Worm (Caenorhabditis elegans) whole organism, young adult: ENCODE measurements around the gene cex-2.

Experiments
- B0019.2 ChIP-seq: fragments of 200-800 bp; sonication (Bioruptor generic); conservative IDR thresholded peaks from 2 replicates; pipeline ENCODE4 v1.3.6; 2022; ENCODE audit warnings: missing genetic modification reagents, missing genetic modification characterization, missing compliant biosample characterization
- B0336.3 ChIP-seq: fragments of 200-800 bp; sonication (Bioruptor generic); IDR thresholded peaks from 2 replicates; pipeline ENCODE4 v1.3.6; 2022; ENCODE audit warnings: missing genetic modification characterization, missing compliant biosample characterization
- C17E4.6 ChIP-seq: fragments of 200-800 bp; sonication (Bioruptor generic); IDR thresholded peaks from 2 replicates; pipeline ENCODE4 v1.3.6; 2022; ENCODE audit warnings: missing genetic modification reagents, missing genetic modification characterization, missing compliant biosample characterization
- F23B12.7 ChIP-seq: sonication (generic microtip); optimal IDR thresholded peaks from 2 replicates; lab custom pipeline; 2017; ENCODE audit warnings: missing genetic modification characterization, mild to moderate bottlenecking, missing compliant biosample characterization, antibody characterized with exemption, moderate library complexity; ENCODE audit not compliant: insufficient read depth
- F33H1.4 ChIP-seq: fragments of 200-800 bp; sonication (Bioruptor generic); IDR thresholded peaks from 2 replicates; pipeline ENCODE4 v1.3.6; 2022; ENCODE audit warnings: missing genetic modification reagents, missing genetic modification characterization, missing compliant biosample characterization
- F39B2.1 ChIP-seq: fragments of 200-800 bp; sonication (Bioruptor generic); IDR thresholded peaks from 2 replicates; pipeline ENCODE4 v1.3.6; 2022; ENCODE audit warnings: missing genetic modification reagents, missing genetic modification characterization, missing compliant biosample characterization
- F57A8.1 ChIP-seq: fragments of 200-800 bp; sonication (Bioruptor generic); optimal IDR thresholded peaks from 2 replicates; lab custom pipeline; 2018; ENCODE audit warnings: mild to moderate bottlenecking, missing genetic modification characterization, moderate library complexity, missing compliant biosample characterization
- T07F8.4 ChIP-seq: sonication (generic microtip); optimal IDR thresholded peaks from 2 replicates; lab custom pipeline; 2016; ENCODE audit warnings: mild to moderate bottlenecking, missing genetic modification characterization, moderate library complexity, missing compliant biosample characterization
- Y56A3A.18 ChIP-seq: fragments of 200-800 bp; sonication (Bioruptor generic); IDR thresholded peaks from 2 replicates; pipeline ENCODE4 v1.3.6; 2022; ENCODE audit warnings: missing genetic modification reagents, missing genetic modification characterization, missing compliant biosample characterization
- Y67H2A.10 ChIP-seq: fragments of 200-800 bp; sonication (Bioruptor generic); conservative IDR thresholded peaks from 2 replicates; pipeline ENCODE4 v1.3.6; 2022; ENCODE audit warnings: missing genetic modification reagents, missing genetic modification characterization, missing compliant biosample characterization
- Y79H2A.3 ChIP-seq: fragments of 200-800 bp; sonication (Bioruptor generic); conservative IDR thresholded peaks from 2 replicates; pipeline ENCODE4 v1.3.6; 2022; ENCODE audit warnings: missing genetic modification reagents, missing genetic modification characterization, missing compliant biosample characterization
- Y95B8A.8 ChIP-seq: fragments of 200-800 bp; sonication (Bioruptor generic); IDR thresholded peaks from 2 replicates; pipeline ENCODE4 v1.3.6; 2022; ENCODE audit warnings: missing genetic modification reagents, missing genetic modification characterization, missing compliant biosample characterization
- ZK185.1 ChIP-seq: sonication (generic microtip); optimal IDR thresholded peaks from 2 replicates; lab custom pipeline; 2016; ENCODE audit warnings: mild to moderate bottlenecking, missing genetic modification characterization, missing compliant biosample characterization; ENCODE audit not compliant: poor library complexity, severe bottlenecking
- aptf-2 ChIP-seq: fragments of 200-800 bp; sonication (Bioruptor generic); conservative IDR thresholded peaks from 2 replicates; pipeline ENCODE4 v1.3.6; 2022; ENCODE audit warnings: missing genetic modification reagents, missing genetic modification characterization, missing compliant biosample characterization
- atf-7 ChIP-seq: sonication (generic microtip); optimal IDR thresholded peaks from 2 replicates; lab custom pipeline; 2017; ENCODE audit warnings: mild to moderate bottlenecking, missing genetic modification characterization, missing compliant biosample characterization
- attf-3 ChIP-seq: fragments of 200-800 bp; sonication (Bioruptor generic); conservative IDR thresholded peaks from 2 replicates; pipeline ENCODE4 v1.3.6; 2022; ENCODE audit warnings: missing genetic modification reagents, missing genetic modification characterization, missing compliant biosample characterization
- ccch-3 ChIP-seq: fragments of 200-800 bp; sonication (Bioruptor generic); optimal IDR thresholded peaks from 2 replicates; lab custom pipeline; 2018; ENCODE audit warnings: mild to moderate bottlenecking, missing genetic modification characterization, missing compliant biosample characterization
- ceh-40 ChIP-seq: fragments of 200-800 bp; sonication (Bioruptor generic); IDR thresholded peaks from 2 replicates; pipeline ENCODE4 v1.3.6; 2022; ENCODE audit warnings: missing genetic modification characterization, missing compliant biosample characterization
- dox-1 ChIP-seq: fragments of 200-800 bp; sonication (Bioruptor generic); IDR thresholded peaks from 2 replicates; pipeline ENCODE4 v1.3.6; 2022; ENCODE audit warnings: missing genetic modification reagents, missing genetic modification characterization, missing compliant biosample characterization
- dpff-1 ChIP-seq: sonication (generic microtip); optimal IDR thresholded peaks from 2 replicates; lab custom pipeline; 2017; ENCODE audit warnings: mild to moderate bottlenecking, missing genetic modification characterization, missing compliant biosample characterization
- egl-44 ChIP-seq: fragments of 200-800 bp; sonication (Bioruptor generic); IDR thresholded peaks from 2 replicates; pipeline ENCODE4 v1.3.6; 2022; ENCODE audit warnings: missing genetic modification reagents, missing genetic modification characterization, missing compliant biosample characterization
- ekl-4 ChIP-seq: fragments of 200-800 bp; sonication (Bioruptor generic); IDR thresholded peaks from 2 replicates; pipeline ENCODE4 v1.3.6; 2022; ENCODE audit warnings: missing genetic modification reagents, missing genetic modification characterization, missing compliant biosample characterization
- fkh-3 ChIP-seq: sonication (generic microtip); optimal IDR thresholded peaks from 2 replicates; lab custom pipeline; 2016; ENCODE audit warnings: mild to moderate bottlenecking, missing genetic modification characterization, missing compliant biosample characterization
- hlh-12 ChIP-seq: sonication (generic microtip); optimal IDR thresholded peaks from 2 replicates; lab custom pipeline; 2016; ENCODE audit warnings: missing genetic modification characterization, missing compliant biosample characterization
- lag-1 ChIP-seq: fragments of 200-800 bp; sonication (Bioruptor generic); IDR thresholded peaks from 2 replicates; pipeline ENCODE4 v1.3.6; 2022; ENCODE audit warnings: missing genetic modification reagents, missing genetic modification characterization, missing compliant biosample characterization
- let-526 ChIP-seq: fragments of 200-800 bp; sonication (Bioruptor generic); IDR thresholded peaks from 2 replicates; pipeline ENCODE4 v1.3.6; 2022; ENCODE audit warnings: missing genetic modification reagents, missing genetic modification characterization, missing compliant biosample characterization
- lin-40 ChIP-seq: sonication (generic microtip); optimal IDR thresholded peaks from 2 replicates; lab custom pipeline; 2016; ENCODE audit warnings: missing genetic modification characterization, mild to moderate bottlenecking, missing compliant biosample characterization, missing genotype, missing genetic modification reagents
- madf-8 ChIP-seq: fragments of 200-800 bp; sonication (Bioruptor generic); conservative IDR thresholded peaks from 2 replicates; pipeline ENCODE4 v1.3.6; 2022; ENCODE audit warnings: missing genetic modification reagents, missing genetic modification characterization, missing compliant biosample characterization
- mes-4 ChIP-seq: sonication (generic microtip); optimal IDR thresholded peaks from 2 replicates; lab custom pipeline; 2016; ENCODE audit warnings: missing genotype, missing genetic modification characterization, missing compliant biosample characterization
- nhr-179 ChIP-seq: sonication (generic microtip); optimal IDR thresholded peaks from 2 replicates; lab custom pipeline; 2016; ENCODE audit warnings: mild to moderate bottlenecking, missing genetic modification characterization, missing compliant biosample characterization
- nhr-80 ChIP-seq: sonication (generic microtip); optimal IDR thresholded peaks from 2 replicates; lab custom pipeline; 2016; ENCODE audit warnings: missing genetic modification characterization, missing compliant biosample characterization
- pbrm-1 ChIP-seq: fragments of 200-800 bp; sonication (Bioruptor generic); IDR thresholded peaks from 2 replicates; pipeline ENCODE4 v1.3.6; 2022; ENCODE audit warnings: missing genetic modification reagents, missing genetic modification characterization, missing compliant biosample characterization
- repo-1 ChIP-seq: sonication (generic microtip); optimal IDR thresholded peaks from 2 replicates; lab custom pipeline; 2017; ENCODE audit warnings: mild to moderate bottlenecking, missing genetic modification characterization, missing compliant biosample characterization
- rpc-1 ChIP-seq, 2 experiments: fragments of 150-350 bp in 1 of 2; sonication (generic microtip) in 1 of 2; optimal IDR thresholded peaks; 2 replicates each; lab custom pipeline; 2014 to 2018; ENCODE audit warnings: missing biosample characterization in 1 of 2, missing genetic modification characterization in 1 of 2, missing genetic modification reagents in 1 of 2, missing genotype in 1 of 2
- sdz-38 ChIP-seq: sonication (generic microtip); optimal IDR thresholded peaks from 2 replicates; lab custom pipeline; 2016; ENCODE audit warnings: missing genotype, missing genetic modification characterization, missing compliant biosample characterization
- tlf-1 ChIP-seq: fragments of 200-800 bp; sonication (Bioruptor generic); optimal IDR thresholded peaks from 2 replicates; lab custom pipeline; 2018; ENCODE audit warnings: mild to moderate bottlenecking, missing genetic modification characterization, missing compliant biosample characterization
- unc-62 ChIP-seq: fragments of 150-350 bp; optimal IDR thresholded peaks from 2 replicates; lab custom pipeline; 2014; ENCODE audit warnings: missing biosample characterization, missing genetic modification reagents, missing genetic modification characterization
- zim-3 ChIP-seq: sonication (generic microtip); optimal IDR thresholded peaks from 2 replicates; lab custom pipeline; 2017; ENCODE audit warnings: mild to moderate bottlenecking, missing genetic modification characterization, moderate library complexity, missing compliant biosample characterization
- ztf-22 ChIP-seq: fragments of 200-800 bp; sonication (Bioruptor generic); optimal IDR thresholded peaks from 2 replicates; lab custom pipeline; 2018; ENCODE audit warnings: mild to moderate bottlenecking, missing genetic modification characterization, moderate library complexity, missing compliant biosample characterization
- ztf-28 ChIP-seq: fragments of 200-800 bp; sonication (Bioruptor generic); IDR thresholded peaks from 2 replicates; pipeline ENCODE4 v1.3.6; 2022; ENCODE audit warnings: missing genetic modification reagents, missing genetic modification characterization, missing compliant biosample characterization
- ztf-6 ChIP-seq: fragments of 200-800 bp; sonication (Bioruptor generic); IDR thresholded peaks from 2 replicates; pipeline ENCODE4 v1.3.6; 2022; ENCODE audit warnings: missing genetic modification reagents, missing genetic modification characterization, missing compliant biosample characterization

Gene cex-2

ce11 chrII:7849697-7850096 lies 14.5 kb upstream of the cex-2 start, which contains the start of gene acr-7 (continued):
- TF ChIP-seq ekl-4 (GFP tag; lab: Robert Waterston, UW): no peak
- TF ChIP-seq, all 124 proteins: peak for 0

DNA sequence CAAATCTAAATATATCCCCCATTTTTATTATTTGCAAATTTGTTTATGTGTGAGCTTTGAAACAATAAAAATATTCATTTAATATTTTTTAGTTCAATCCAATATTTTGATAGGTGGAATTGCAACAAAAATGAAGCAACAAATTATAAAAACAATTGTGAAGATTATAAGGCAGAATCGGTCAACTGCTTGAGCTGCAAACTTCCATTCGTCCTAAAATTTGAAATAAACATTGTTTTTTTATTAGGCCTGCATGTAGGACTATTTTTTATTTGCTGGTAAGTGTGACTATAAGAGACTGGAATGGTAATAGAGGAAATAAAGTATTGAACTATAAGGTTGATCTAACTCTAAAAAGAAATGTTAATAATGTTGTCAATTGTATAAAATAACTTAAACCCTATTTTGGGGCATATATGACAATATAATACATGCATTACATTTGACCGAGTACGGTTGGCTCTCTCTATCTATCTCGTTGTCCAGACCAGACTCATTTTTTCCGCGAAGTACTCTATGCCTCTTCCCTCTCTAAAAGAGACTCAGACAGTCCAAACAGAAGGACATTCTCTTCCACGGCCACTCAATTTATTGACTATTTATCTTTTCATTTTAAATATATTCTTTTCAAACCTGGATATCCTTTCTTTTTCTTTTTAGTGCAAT lies 10.5 kb upstream of the cex-2 start, which contains the start of gene T09A5.4:
TSS of gene T09A5.4 (plus strand) at position 616 of the 666 bp plus-strand sequence.
- TF ChIP-seq aptf-2 (no peak), ztf-6 (GFP tag; lab: Robert Waterston, UW) (no peak), dox-1 (GFP tag; lab: Robert Waterston, UW) (no peak), ceh-40 (GFP tag; lab: Robert Waterston, UW) (no peak), F23B12.7 (tag; lab: Kevin White, UChicago) (no peak), Y56A3A.18 (no peak), B0336.3 (no peak), repo-1 (no peak), ZK185.1 (tag; lab: Kevin White, UChicago) (no peak), fkh-3 (tag; lab: Kevin White, UChicago) (no peak), egl-44 (GFP tag; lab: Robert Waterston, UW) (no peak), Y67H2A.10 (GFP tag; lab: Robert Waterston, UW) (no peak), T07F8.4 (tag; lab: Kevin White, UChicago) (no peak)

DNA sequence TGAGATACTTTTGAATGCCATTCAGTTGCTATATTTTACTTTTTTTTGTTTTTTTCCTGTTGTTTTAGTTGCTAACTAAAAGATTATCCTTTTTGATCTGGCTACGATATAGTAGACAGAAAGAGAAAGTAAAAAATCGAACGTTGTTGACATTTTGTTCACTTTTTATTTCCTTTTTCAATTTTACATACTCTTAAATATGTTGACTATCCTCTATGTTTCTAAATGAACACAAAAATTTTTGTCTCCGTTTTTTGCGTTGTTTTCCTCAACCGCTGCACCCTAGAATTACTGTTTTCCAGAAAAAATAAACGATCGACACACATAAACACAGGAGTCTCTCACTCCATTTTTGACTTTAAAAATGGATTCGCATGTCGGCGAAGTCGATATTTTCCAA lies 6.8 kb upstream of the cex-2 start, which contains the start of gene klp-3:
TSS of gene klp-3 (plus strand) at position 301 of the 400 bp plus-strand sequence.
- no peak for TF ChIP-seq Y79H2A.3
- TF ChIP-seq madf-8 (GFP tag; lab: Robert Waterston, UW): no peak
- no peak for TF ChIP-seq unc-62 (GFP tag; lab: Kevin White, UChicago)
- TF ChIP-seq let-526 (GFP tag; lab: Robert Waterston, UW): no peak
- no peak for TF ChIP-seq F33H1.4
- no peak for TF ChIP-seq ztf-28 (GFP tag; lab: Robert Waterston, UW)
- no peak for TF ChIP-seq tlf-1 (GFP tag; lab: Kevin White, UChicago)
- no peak for TF ChIP-seq B0019.2 (GFP tag; lab: Robert Waterston, UW)
- TF ChIP-seq ccch-3 (GFP tag; lab: Kevin White, UChicago): no peak
- no peak for TF ChIP-seq dox-1 (GFP tag; lab: Robert Waterston, UW)
- TF ChIP-seq hlh-12: no peak
- no peak for TF ChIP-seq repo-1
- no peak for TF ChIP-seq C17E4.6 (GFP tag; lab: Robert Waterston, UW)
- no peak for TF ChIP-seq nhr-179 (tag; lab: Kevin White, UChicago)
- TF ChIP-seq nhr-80: no peak
- TF ChIP-seq atf-7 (tag; lab: Kevin White, UChicago): no peak
- no peak for TF ChIP-seq fkh-3 (tag; lab: Kevin White, UChicago)
- TF ChIP-seq F57A8.1 (GFP tag; lab: Kevin White, UChicago): no peak

- no peak for TF ChIP-seq B0019.2 (GFP tag; lab: Robert Waterston, UW)
- TF ChIP-seq fkh-3 (tag; lab: Kevin White, UChicago): no peak
- TF ChIP-seq sdz-38 (tag; lab: Kevin White, UChicago): no peak
- no peak for TF ChIP-seq attf-3 (GFP tag; lab: Robert Waterston, UW)
- TF ChIP-seq dpff-1 (tag; lab: Kevin White, UChicago): no peak
- TF ChIP-seq unc-62 (GFP tag; lab: Kevin White, UChicago): no peak
- no peak for TF ChIP-seq Y95B8A.8
- TF ChIP-seq F33H1.4: no peak
- TF ChIP-seq ztf-22: no peak
- TF ChIP-seq zim-3: no peak
- TF ChIP-seq lag-1 (GFP tag; lab: Robert Waterston, UW): no peak
- TF ChIP-seq lin-40 (tag; lab: Kevin White, UChicago): no peak
- no peak for TF ChIP-seq pbrm-1 (GFP tag; lab: Robert Waterston, UW)
- no peak for TF ChIP-seq F39B2.1
- TF ChIP-seq mes-4 (tag; lab: Kevin White, UChicago): no peak
- TF ChIP-seq rpc-1 (optimal IDR thresholded peaks at IDR 0.05; lab: Kevin White, UChicago): no peak
- TF ChIP-seq rpc-1 (tag; optimal IDR thresholded peaks at IDR 0.05; lab: Kevin White, UChicago): no peak
Observed at ce11 chrII:7839703-7840102, 4.5 kb upstream of the cex-2 start.
